Fruit fly (Drosophila melanogaster) whole organism, embryonic: Measurements from ENCODE around the gene Ssl2.

ENCODE experiments used
- CG11504 ChIP-seq: fragments of 200-800 bp; sonication (Bioruptor generic); optimal IDR thresholded peaks from 3 replicates; lab custom pipeline; 2019; ENCODE audit warnings: missing biosample characterization, mild to moderate bottlenecking, missing genetic modification characterization, moderate library complexity
- CG13287 ChIP-seq: fragments of 200-800 bp; sonication (Bioruptor generic); IDR thresholded peaks from 2 replicates; pipeline ENCODE4 v1.3.6; 2022; ENCODE audit warnings: missing biosample characterization, missing genetic modification characterization; ENCODE audit not compliant: partially characterized antibody
- CG13624 ChIP-seq: fragments of 200-800 bp; sonication (Bioruptor generic); optimal IDR thresholded peaks from 2 replicates; lab custom pipeline; 2016; ENCODE audit warnings: missing biosample characterization, missing genetic modification characterization
- CG14050 ChIP-seq: fragments of 200-800 bp; sonication (Bioruptor generic); IDR thresholded peaks from 3 replicates; pipeline ENCODE4 v1.3.6; 2022; ENCODE audit warnings: missing biosample characterization, missing genetic modification characterization
- CG16779 ChIP-seq: fragments of 200-800 bp; sonication (Bioruptor generic); IDR thresholded peaks from 2 replicates; pipeline ENCODE4 v1.3.6; 2022; ENCODE audit warnings: missing biosample characterization, missing genetic modification characterization
- CG17186 ChIP-seq: fragments of 200-800 bp; sonication (Bioruptor generic); optimal IDR thresholded peaks from 3 replicates; lab custom pipeline; 2017; ENCODE audit warnings: missing biosample characterization, missing genetic modification reagents, missing genetic modification characterization
- CG18011 ChIP-seq: fragments of 200-800 bp; sonication (Bioruptor generic); optimal IDR thresholded peaks from 2 replicates; lab custom pipeline; 2017; ENCODE audit warnings: missing biosample characterization, missing genetic modification characterization, mild to moderate bottlenecking, moderate library complexity, missing genotype
- CG2199 ChIP-seq: fragments of 200-800 bp; sonication (Bioruptor generic); IDR thresholded peaks from 3 replicates; pipeline ENCODE4 v1.3.6; 2022; ENCODE audit warnings: missing biosample characterization, missing genetic modification characterization
- CG2712 ChIP-seq: fragments of 200-800 bp; optimal IDR thresholded peaks from 3 replicates; lab custom pipeline; 2019; ENCODE audit warnings: missing biosample characterization, mild to moderate bottlenecking, missing genetic modification characterization, moderate library complexity
- CG34422 ChIP-seq: fragments of 200-800 bp; sonication (Bioruptor generic); IDR thresholded peaks from 3 replicates; pipeline ENCODE4 v1.3.6; 2022; ENCODE audit warnings: missing biosample characterization, missing genetic modification characterization
- CG4617 ChIP-seq: fragments of 200-800 bp; sonication (Bioruptor generic); optimal IDR thresholded peaks from 3 replicates; lab custom pipeline; 2016; ENCODE audit warnings: missing biosample characterization, missing genetic modification characterization, borderline replicate concordance
- CG4730 ChIP-seq: fragments of 200-800 bp; sonication (Bioruptor generic); IDR thresholded peaks from 2 replicates; pipeline ENCODE4 v1.3.6; 2022; ENCODE audit warnings: missing biosample characterization, missing genetic modification characterization
- CG6791 ChIP-seq: fragments of 200-800 bp; sonication (Bioruptor generic); IDR thresholded peaks from 3 replicates; pipeline ENCODE4 v1.3.6; 2022; ENCODE audit warnings: missing biosample characterization, missing genetic modification characterization; ENCODE audit not compliant: partially characterized antibody
- CG7357 ChIP-seq: fragments of 200-800 bp; sonication (Bioruptor generic); IDR thresholded peaks from 3 replicates; pipeline ENCODE4 v1.3.6; 2022; ENCODE audit warnings: missing biosample characterization, missing genetic modification characterization
- CG7839 ChIP-seq: fragments of 200-800 bp; sonication (Bioruptor generic); optimal IDR thresholded peaks from 3 replicates; lab custom pipeline; 2018; ENCODE audit warnings: missing biosample characterization, mild to moderate bottlenecking, missing genetic modification characterization, moderate library complexity
- CG7963 ChIP-seq: fragments of 200-800 bp; sonication (Bioruptor generic); IDR thresholded peaks from 3 replicates; pipeline ENCODE4 v1.3.6; 2022; ENCODE audit warnings: missing biosample characterization, missing genetic modification characterization; ENCODE audit not compliant: partially characterized antibody
- CG8281 ChIP-seq: fragments of 200-800 bp; sonication (Bioruptor generic); optimal IDR thresholded peaks from 2 replicates; lab custom pipeline; 2018; ENCODE audit warnings: missing biosample characterization, mild to moderate bottlenecking, missing genetic modification characterization, moderate library complexity
- CoRest ChIP-seq: fragments of 200-800 bp; sonication (Bioruptor generic); optimal IDR thresholded peaks from 3 replicates; lab custom pipeline; 2018; ENCODE audit warnings: missing biosample characterization, mild to moderate bottlenecking, missing genetic modification characterization, moderate library complexity
- D ChIP-seq, 2 experiments: fragments of 200-800 bp in 1 of 2; fragments of >200 bp in 1 of 2; sonication (Bioruptor generic) in 1 of 2; optimal IDR thresholded peaks; 2 replicates in 1 of 2; 3 replicates in 1 of 2; lab custom pipeline; 2017; ENCODE audit warnings: mild to moderate bottlenecking in 1 of 2, missing biosample characterization in 1 of 2, missing genetic modification characterization in 1 of 2, missing genetic modification reagents in 1 of 2
- Dref ChIP-seq: fragments of 200-800 bp; sonication (Bioruptor generic); IDR thresholded peaks from 2 replicates; pipeline ENCODE4 v1.3.6; 2022; ENCODE audit warnings: missing biosample characterization, missing genetic modification characterization
- HLH4C ChIP-seq: fragments of 200-800 bp; sonication (Bioruptor generic); IDR thresholded peaks from 3 replicates; pipeline ENCODE4 v1.3.6; 2022; ENCODE audit warnings: missing biosample characterization, missing genetic modification characterization; ENCODE audit not compliant: partially characterized antibody
- HmgD ChIP-seq: fragments of 200-800 bp; sonication (Bioruptor generic); optimal IDR thresholded peaks from 3 replicates; lab custom pipeline; 2016; ENCODE audit warnings: missing biosample characterization, missing genetic modification characterization
- MBD-R2 ChIP-seq: fragments of 200-800 bp; sonication (Bioruptor generic); IDR thresholded peaks from 2 replicates; pipeline ENCODE4 v1.3.6; 2022; ENCODE audit warnings: missing biosample characterization, missing genetic modification characterization
- Med ChIP-seq: fragments of 200-800 bp; sonication (Bioruptor generic); peaks from one replicate; lab custom pipeline; 2016; ENCODE audit warnings: missing biosample characterization, missing genetic modification characterization, mild to moderate bottlenecking, inconsistent platforms, moderate library complexity
- Scr ChIP-seq: fragments of 200-800 bp; sonication (Bioruptor generic); IDR thresholded peaks from 2 replicates; pipeline ENCODE4 v1.3.6; 2022; ENCODE audit warnings: missing biosample characterization, missing genetic modification characterization; ENCODE audit not compliant: partially characterized antibody
- Spps ChIP-seq: fragments of 200-800 bp; sonication (Bioruptor generic); optimal IDR thresholded peaks from 2 replicates; lab custom pipeline; 2018; ENCODE audit warnings: missing biosample characterization, mild to moderate bottlenecking, missing genetic modification characterization
- Sry-δ ChIP-seq: fragments of 200-800 bp; sonication (Bioruptor generic); optimal IDR thresholded peaks from 2 replicates; lab custom pipeline; 2016; ENCODE audit warnings: missing biosample characterization, missing genetic modification characterization
- Trl ChIP-seq, 3 experiments: fragments of >200 bp in 2 of 3; fragments of 200-800 bp in 1 of 3; sonication (Bioruptor generic) in 1 of 3; optimal IDR thresholded peaks; 2 replicates in 1 of 3; 3 replicates in 2 of 3; lab custom pipeline; 2016 to 2017; ENCODE audit warnings: missing biosample characterization in 1 of 3, missing genetic modification characterization in 1 of 3
- az2 ChIP-seq: fragments of 200-800 bp; sonication (Bioruptor generic); optimal IDR thresholded peaks from 3 replicates; lab custom pipeline; 2016; ENCODE audit warnings: missing biosample characterization, missing genetic modification characterization
- cad ChIP-seq: fragments of >200 bp; optimal IDR thresholded peaks from 2 replicates; lab custom pipeline; 2017; ENCODE audit warnings: missing biosample characterization, missing genetic modification characterization
- chinmo ChIP-seq: fragments of 200-800 bp; sonication (Bioruptor generic); IDR thresholded peaks from 4 replicates; pipeline ENCODE4 v1.3.6; 2022; ENCODE audit warnings: missing biosample characterization, missing genetic modification characterization; ENCODE audit not compliant: partially characterized antibody
- chn ChIP-seq: fragments of 200-800 bp; sonication (Bioruptor generic); optimal IDR thresholded peaks from 2 replicates; lab custom pipeline; 2016; ENCODE audit warnings: missing biosample characterization, missing genetic modification characterization
- en ChIP-seq: fragments of 200-800 bp; sonication (Bioruptor generic); optimal IDR thresholded peaks from 2 replicates; lab custom pipeline; 2016; ENCODE audit warnings: missing biosample characterization, missing genetic modification characterization
- exex ChIP-seq: fragments of 200-800 bp; sonication (Bioruptor generic); optimal IDR thresholded peaks from 4 replicates; lab custom pipeline; 2018; ENCODE audit warnings: missing biosample characterization, mild to moderate bottlenecking, missing genetic modification characterization, moderate library complexity
- gfzf ChIP-seq: fragments of 200-800 bp; sonication (Bioruptor generic); optimal IDR thresholded peaks from 2 replicates; lab custom pipeline; 2016; ENCODE audit warnings: missing biosample characterization, mild to moderate bottlenecking, missing genetic modification characterization, moderate library complexity
- grn ChIP-seq: fragments of 200-800 bp; sonication (Bioruptor generic); optimal IDR thresholded peaks from 3 replicates; lab custom pipeline; 2017; ENCODE audit warnings: missing biosample characterization, missing genetic modification characterization
- inv ChIP-seq: fragments of 200-800 bp; sonication (Bioruptor generic); IDR thresholded peaks from 2 replicates; pipeline ENCODE4 v1.3.6; 2022; ENCODE audit warnings: missing biosample characterization, missing genetic modification characterization; ENCODE audit not compliant: partially characterized antibody
- kah ChIP-seq: fragments of 200-800 bp; sonication (Bioruptor generic); optimal IDR thresholded peaks from 2 replicates; lab custom pipeline; 2018; ENCODE audit warnings: missing biosample characterization, mild to moderate bottlenecking, missing genetic modification characterization
- onecut ChIP-seq: fragments of 200-800 bp; sonication (Bioruptor generic); IDR thresholded peaks from 2 replicates; pipeline ENCODE4 v1.3.6; 2022; ENCODE audit warnings: missing biosample characterization, missing genetic modification characterization
- pnt ChIP-seq: fragments of 200-800 bp; sonication (Bioruptor generic); optimal IDR thresholded peaks from 3 replicates; lab custom pipeline; 2016; ENCODE audit warnings: missing biosample characterization, missing genetic modification characterization
- shn ChIP-seq: fragments of 200-800 bp; sonication (Bioruptor generic); optimal IDR thresholded peaks from 3 replicates; lab custom pipeline; 2016; ENCODE audit warnings: missing biosample characterization, missing genetic modification characterization
- tll ChIP-seq, 2 experiments: fragments of 200-800 bp in 1 of 2; fragments of >200 bp in 1 of 2; sonication (Bioruptor generic) in 1 of 2; optimal IDR thresholded peaks; 2 replicates each; lab custom pipeline; 2017 to 2019; ENCODE audit warnings: missing biosample characterization in 2 of 2, missing genetic modification characterization in 2 of 2, mild to moderate bottlenecking in 1 of 2, moderate library complexity in 1 of 2
- tx ChIP-seq: fragments of 200-800 bp; sonication (Bioruptor generic); optimal IDR thresholded peaks from 2 replicates; lab custom pipeline; 2016; ENCODE audit warnings: missing biosample characterization, missing genetic modification characterization
- zen2 ChIP-seq: fragments of 200-800 bp; sonication (Bioruptor generic); IDR thresholded peaks from 3 replicates; pipeline ENCODE4 v1.3.6; 2022; ENCODE audit warnings: missing biosample characterization, missing genetic modification characterization; ENCODE audit not compliant: partially characterized antibody
- zfh2 ChIP-seq: fragments of 200-800 bp; sonication (Bioruptor generic); optimal IDR thresholded peaks from 2 replicates; lab custom pipeline; 2016; ENCODE audit warnings: missing biosample characterization, missing genetic modification characterization

The Ssl2 gene

dm6 chr3R:29033909-29034629 lies 1.6 kb upstream of the Ssl2 start, which contains the start of the genes beta4GalNAcTB and Cpsf100 (continued):
- no peak for TF ChIP-seq CG16779 (GFP tag; lab: Robert Waterston, UW)
- peak; percentile 80 for TF ChIP-seq CG2712
- TF ChIP-seq CG7839 (tag; lab: Kevin White, UChicago): peak; percentile 79
- no peak; the same call in 2 of the 3 replicates for TF ChIP-seq CG7357 (GFP tag; lab: Robert Waterston, UW)
- TF ChIP-seq CoRest (tag; lab: Kevin White, UChicago): peak; percentile 87
- peak; percentile 27 for TF ChIP-seq CG4730 (GFP tag; lab: Robert Waterston, UW)
- TF ChIP-seq en (GFP tag; lab: Kevin White, UChicago): no peak
- TF ChIP-seq grn (GFP tag; lab: Kevin White, UChicago): peak; percentile 63
- no peak for TF ChIP-seq cad (GFP tag; lab: Kevin White, UChicago)
- no peak for TF ChIP-seq tll (GFP tag; optimal IDR thresholded peaks at IDR 0.05; lab: Kevin White, UChicago)
- peak; percentile 81 for TF ChIP-seq zfh2 (GFP tag; lab: Kevin White, UChicago)
- TF ChIP-seq pnt (GFP tag; lab: Kevin White, UChicago): peak; percentile 62
- no peak for TF ChIP-seq HLH4C (GFP tag; lab: Robert Waterston, UW)
- TF ChIP-seq Trl (optimal IDR thresholded peaks at IDR 0.05; lab: Kevin White, UChicago): no peak
- peak; percentile 48 for TF ChIP-seq Trl (GFP tag; optimal IDR thresholded peaks at IDR 0.05; lab: Kevin White, UChicago)
- TF ChIP-seq shn (GFP tag; lab: Kevin White, UChicago): peak; percentile 33

- no peak for TF ChIP-seq Spps (tag; lab: Kevin White, UChicago)
- TF ChIP-seq CG17186 (GFP tag; lab: Kevin White, UChicago): peak; percentile 9
- TF ChIP-seq inv: peak; percentile 93
- TF ChIP-seq CG13287: peak; percentile 98
- peak; percentile 94 for TF ChIP-seq Sry-δ
- no peak for TF ChIP-seq CG11504 (tag; lab: Kevin White, UChicago)
- peak; percentile 96 for TF ChIP-seq CG6791 (GFP tag; lab: Robert Waterston, UW)
- peak; percentile 89 for TF ChIP-seq Dref
- peak; percentile 28 for TF ChIP-seq HmgD (GFP tag; lab: Kevin White, UChicago)
- peak; percentile 95 for TF ChIP-seq CG7963
- TF ChIP-seq kah (GFP tag; lab: Kevin White, UChicago): peak; percentile 72
- peak; percentile 45; the same call in 1 of the 3 replicates for TF ChIP-seq CG2199
- TF ChIP-seq onecut (GFP tag; lab: Robert Waterston, UW): peak; percentile 99
- TF ChIP-seq CG14050: no peak
- peak; percentile 15 for TF ChIP-seq exex (tag; lab: Kevin White, UChicago)
- TF ChIP-seq chinmo: peak; percentile 95
- peak; percentile 98 for TF ChIP-seq zen2
- TF ChIP-seq chn (GFP tag; lab: Kevin White, UChicago): peak; percentile 7
- peak; percentile 0 for TF ChIP-seq CG13624
- peak; percentile 95 for TF ChIP-seq Scr (GFP tag; lab: Robert Waterston, UW)
- peak; percentile 90 for TF ChIP-seq CG4617 (GFP tag; lab: Kevin White, UChicago)
- peak; percentile 86 for TF ChIP-seq Med
- no peak for TF ChIP-seq CG18011 (GFP tag; lab: Kevin White, UChicago)
- peak; percentile 32 for TF ChIP-seq D (optimal IDR thresholded peaks at IDR 0.05; lab: Kevin White, UChicago)
- TF ChIP-seq D (GFP tag; optimal IDR thresholded peaks at IDR 0.05; lab: Kevin White, UChicago): no peak
- 0 out of 3 replicates have a peak, but pooled peaks have one; percentile 12 for TF ChIP-seq CG34422 (GFP tag; lab: Robert Waterston, UW)
- TF ChIP-seq CG8281: peak; percentile 10
- TF ChIP-seq gfzf (GFP tag; lab: Kevin White, UChicago): peak; percentile 21
- no peak for TF ChIP-seq az2 (GFP tag; lab: Kevin White, UChicago)
- TF ChIP-seq tx: peak; percentile 4
- peak; percentile 92 for TF ChIP-seq MBD-R2 (GFP tag; lab: Robert Waterston, UW)
Measured at dm6 chr3R:29027122-29027521, 5.3 kb downstream of the Ssl2 start, which contains the start of the genes eIF4E6 and CG1951. TSS of gene eIF4E6 (minus strand) at chr3R:29027174. TSS of gene CG1951 (plus strand) at chr3R:29027236.
